Fruit fly (Drosophila melanogaster): ENCODE measurements around the gene primo-2.
A peak's percentile ranks its signal among the peaks of the same experiment; 100 is the strongest.

Gene primo-2

dm6 chr3R:13660924-13661659 is 50.5 kb downstream of the primo-2 start, which contains the start of gene B52 (continued):
- TF ChIP-seq fd102C (GFP tag; optimal IDR thresholded peaks at IDR 0.05) (peak; percentile 45), CG10565 (GFP tag; optimal IDR thresholded peaks at IDR 0.05) (no peak), CG14860 (GFP tag; IDR thresholded peaks at IDR 0.05; ENCODE audit: partially characterized antibody) (no peak; the same call in 2 of the 3 replicates), ci (GFP tag; IDR thresholded peaks at IDR 0.05) (peak; percentile 94), Chrac-16 (GFP tag; optimal IDR thresholded peaks at IDR 0.05) (peak; percentile 34), sd (tag; optimal IDR thresholded peaks at IDR 0.05) (no peak), nau (GFP tag; optimal IDR thresholded peaks at IDR 0.05) (no peak), CG4282 (GFP tag; optimal IDR thresholded peaks at IDR 0.05) (peak; percentile 21), Max (GFP tag; optimal IDR thresholded peaks at IDR 0.05) (peak; percentile 40), klu (GFP tag; IDR thresholded peaks at IDR 0.05) (0 out of 2 replicates have a peak, but pooled peaks have one; percentile 20), CG5180 (GFP tag; optimal IDR thresholded peaks at IDR 0.05) (no peak), tgo (GFP tag; IDR thresholded peaks at IDR 0.05) (peak; percentile 23; the same call in 1 of the 3 replicates), Eip74EF (GFP tag; optimal IDR thresholded peaks at IDR 0.05) (no peak), CG10366 (GFP tag; IDR thresholded peaks at IDR 0.05) (peak; percentile 36), Bteb2 (GFP tag; optimal IDR thresholded peaks at IDR 0.05) (peak; percentile 42), grn (GFP tag; optimal IDR thresholded peaks at IDR 0.05) (no peak), CG42726 (GFP tag; IDR thresholded peaks at IDR 0.05; ENCODE audit: partially characterized antibody) (peak; percentile 41; the same call in 1 of the 2 replicates), CG12299 (tag; optimal IDR thresholded peaks at IDR 0.05) (peak; percentile 52), caup (GFP tag; optimal IDR thresholded peaks at IDR 0.05; ENCODE audit: severe bottlenecking) (peak; percentile 88), exex (tag; optimal IDR thresholded peaks at IDR 0.05) (no peak), Asciz (GFP tag; optimal IDR thresholded peaks at IDR 0.05) (peak; percentile 71), Mes4 (GFP tag; optimal IDR thresholded peaks at IDR 0.05) (peak; percentile 86), CG17361 (GFP tag; IDR thresholded peaks at IDR 0.05) (peak; percentile 78), CG16779 (GFP tag; IDR thresholded peaks at IDR 0.05) (peak; percentile 61), luna (GFP tag; optimal IDR thresholded peaks at IDR 0.05) (peak; percentile 53), CG31441 (GFP tag; IDR thresholded peaks at IDR 0.05) (no peak; the same call in none of the 2 replicates), HLHmδ (GFP tag; optimal IDR thresholded peaks at IDR 0.05) (peak; percentile 90), gem (tag; optimal IDR thresholded peaks at IDR 0.05) (peak; percentile 41), slou (GFP tag; optimal IDR thresholded peaks at IDR 0.05) (no peak), br (optimal IDR thresholded peaks at IDR 0.05) (no peak), ATbp (GFP tag; optimal IDR thresholded peaks at IDR 0.05) (peak; percentile 54), corto (GFP tag; optimal IDR thresholded peaks at IDR 0.05) (no peak), lola (GFP tag; optimal IDR thresholded peaks at IDR 0.05) (peak in 1 of 3 experiments; percentile 38), Hr78 (GFP tag; optimal IDR thresholded peaks at IDR 0.05) (no peak), CG31365 (tag; optimal IDR thresholded peaks at IDR 0.05) (peak; percentile 64), CG34376 (GFP tag; optimal IDR thresholded peaks at IDR 0.05) (peak; percentile 84), CG17359 (tag; optimal IDR thresholded peaks at IDR 0.05) (peak; percentile 53), dysf (GFP tag; IDR thresholded peaks at IDR 0.05) (no peak; the same call in 1 of the 3 replicates), CG31224 (GFP tag; IDR thresholded peaks at IDR 0.05) (peak; percentile 43), Mrtf (GFP tag; IDR thresholded peaks at IDR 0.05) (peak; percentile 49; the same call in 1 of the 3 replicates), pho (GFP tag; optimal IDR thresholded peaks at IDR 0.05) (peak; percentile 54), Adf1 (GFP tag; IDR thresholded peaks at IDR 0.05) (peak; percentile 24; the same call in 1 of the 2 replicates), cas (GFP tag; IDR thresholded peaks at IDR 0.05) (no peak), sug (tag; optimal IDR thresholded peaks at IDR 0.05) (no peak), HLH3B (GFP tag; IDR thresholded peaks at IDR 0.05) (peak; percentile 39), CG10959 (GFP tag; IDR thresholded peaks at IDR 0.05) (peak; percentile 29; the same call in 1 of the 2 replicates), Vsx1 (GFP tag; optimal IDR thresholded peaks at IDR 0.05) (peak; percentile 62), CG9437 (GFP tag; optimal IDR thresholded peaks at IDR 0.05) (peak; percentile 50)

Measured in whole organism, embryonic.